Fruit fly (Drosophila melanogaster): Measurements from ENCODE around the gene CG42813.

CG42813 gene

DNA sequence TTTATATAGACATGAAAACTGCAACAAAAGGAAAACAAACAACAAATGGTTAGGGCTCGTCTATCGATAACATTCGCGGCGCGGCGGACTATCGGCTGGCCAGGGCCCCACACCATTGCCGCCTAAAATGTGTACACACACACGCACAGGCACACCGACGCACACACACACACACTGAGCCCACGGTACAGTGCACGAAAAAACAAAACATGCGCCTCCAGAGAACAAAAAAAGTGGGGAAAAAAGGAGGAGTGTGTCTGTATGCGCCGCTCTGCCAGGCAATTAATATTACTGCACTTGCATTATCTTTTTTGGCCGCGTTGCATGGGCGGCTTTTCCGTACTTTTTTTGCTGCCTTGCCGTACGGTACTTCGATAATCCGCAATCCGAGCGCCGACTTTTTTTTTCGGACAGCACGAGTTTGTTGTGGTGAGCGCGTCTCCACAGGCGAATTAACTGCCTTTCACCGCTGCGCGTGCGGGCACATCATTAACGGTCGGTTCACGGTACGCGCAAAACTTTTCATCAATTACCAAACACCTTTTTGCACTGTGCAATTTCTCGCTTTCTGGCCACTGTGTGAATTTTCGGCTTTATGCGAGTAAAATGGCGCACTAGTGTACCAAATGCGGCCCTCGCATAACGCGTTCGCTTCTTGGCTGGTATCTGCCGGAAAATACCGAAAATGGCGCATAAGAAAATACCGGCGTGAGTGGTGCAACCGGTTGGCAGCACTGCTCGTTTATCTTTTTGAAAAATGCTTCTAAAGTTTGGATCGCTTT is 35.3 kb upstream of the CG42813 start, which contains the start of gene woc (continued):
- peak; percentile 77 for TF ChIP-seq BEAF-32 (GFP tag; optimal IDR thresholded peaks at IDR 0.05)
- TF ChIP-seq CG6683 (GFP tag; optimal IDR thresholded peaks at IDR 0.05), result no peak
- no peak for TF ChIP-seq Sox100B (GFP tag; optimal IDR thresholded peaks at IDR 0.05)
- peak; percentile 91 for TF ChIP-seq pzg (GFP tag; optimal IDR thresholded peaks at IDR 0.05)
- TF ChIP-seq CG31224 (GFP tag; IDR thresholded peaks at IDR 0.05), result peak; percentile 43; the same call in 1 of the 2 replicates
- TF ChIP-seq BtbVII (GFP tag; optimal IDR thresholded peaks at IDR 0.05), result peak; percentile 36
- no peak for TF ChIP-seq CG10147 (GFP tag; optimal IDR thresholded peaks at IDR 0.05)
- peak; percentile 90 for TF ChIP-seq zf30C (GFP tag; optimal IDR thresholded peaks at IDR 0.05)
- no peak for TF ChIP-seq Oaz (GFP tag; IDR thresholded peaks at IDR 0.05)
- TF ChIP-seq CG1792 (GFP tag; optimal IDR thresholded peaks at IDR 0.05), result peak; percentile 5
- TF ChIP-seq CG15514 (GFP tag; optimal IDR thresholded peaks at IDR 0.05), result no peak
- TF ChIP-seq Xbp1 (GFP tag; optimal IDR thresholded peaks at IDR 0.05), result peak; percentile 48
- TF ChIP-seq Ets97D (GFP tag; optimal IDR thresholded peaks at IDR 0.05), result peak; percentile 76
- TF ChIP-seq cg (GFP tag; optimal IDR thresholded peaks at IDR 0.05), result peak; percentile 98
- no peak for TF ChIP-seq CG3838 (GFP tag; optimal IDR thresholded peaks at IDR 0.05)
- no peak for TF ChIP-seq dan (GFP tag; IDR thresholded peaks at IDR 0.05)
- TF ChIP-seq CkIIα-i1 (GFP tag; IDR thresholded peaks at IDR 0.05), result no peak
- TF ChIP-seq Sry-β (GFP tag; optimal IDR thresholded peaks at IDR 0.05), result no peak
- TF ChIP-seq jigr1 (GFP tag; IDR thresholded peaks at IDR 0.05), result no peak
- no peak for TF ChIP-seq CG1647 (GFP tag; optimal IDR thresholded peaks at IDR 0.05)
- TF ChIP-seq CG30431 (GFP tag; optimal IDR thresholded peaks at IDR 0.05), result peak; percentile 46
- TF ChIP-seq CG14667 (GFP tag; IDR thresholded peaks at IDR 0.05), result no peak
- TF ChIP-seq lab (GFP tag; optimal IDR thresholded peaks at IDR 0.05), result no peak
- no peak for TF ChIP-seq Tbp (GFP tag; optimal IDR thresholded peaks at IDR 0.05)
- TF ChIP-seq Drgx (GFP tag; IDR thresholded peaks at IDR 0.05), result peak; percentile 74
- peak; percentile 51; the same call in 2 of the 3 replicates for TF ChIP-seq zfh1 (GFP tag; IDR thresholded peaks at IDR 0.05)
- TF ChIP-seq chinmo (GFP tag; IDR thresholded peaks at IDR 0.05; ENCODE audit: partially characterized antibody), result peak; percentile 96
- no peak for TF ChIP-seq CG4854 (GFP tag; optimal IDR thresholded peaks at IDR 0.05)
- peak; percentile 78 for TF ChIP-seq CG2120 (GFP tag; optimal IDR thresholded peaks at IDR 0.05)
- TF ChIP-seq cwo (GFP tag; optimal IDR thresholded peaks at IDR 0.05), result peak; percentile 57
- peak; percentile 32 for TF ChIP-seq CG10654 (GFP tag; optimal IDR thresholded peaks at IDR 0.05)
- peak; percentile 8 for TF ChIP-seq CG3407 (GFP tag; optimal IDR thresholded peaks at IDR 0.05)
- TF ChIP-seq Chrac-16 (GFP tag; optimal IDR thresholded peaks at IDR 0.05), result peak; percentile 9
- no peak for TF ChIP-seq CG17802 (tag; optimal IDR thresholded peaks at IDR 0.05)
- TF ChIP-seq ems (GFP tag; optimal IDR thresholded peaks at IDR 0.05), result no peak
- no peak for TF ChIP-seq Atf3 (GFP tag; optimal IDR thresholded peaks at IDR 0.05)
- TF ChIP-seq CG9609 (GFP tag; optimal IDR thresholded peaks at IDR 0.05), result peak; percentile 43
- no peak for TF ChIP-seq Fer3 (tag; optimal IDR thresholded peaks at IDR 0.05)
- TF ChIP-seq insv (GFP tag; optimal IDR thresholded peaks at IDR 0.05), result peak in 1 of 2 experiments; percentile 23
- peak; percentile 78 for TF ChIP-seq Dll (GFP tag; IDR thresholded peaks at IDR 0.05; ENCODE audit: partially characterized antibody)
- no peak for TF ChIP-seq CG6654 (GFP tag; optimal IDR thresholded peaks at IDR 0.05)
- peak; percentile 52 for TF ChIP-seq vfl (GFP tag; optimal IDR thresholded peaks at IDR 0.05)
- TF ChIP-seq lola (GFP tag; optimal IDR thresholded peaks at IDR 0.05), result peak in 1 of 3 experiments; percentile 5
- TF ChIP-seq Eip74EF (GFP tag; optimal IDR thresholded peaks at IDR 0.05), result no peak
- TF ChIP-seq CG12104 (GFP tag; optimal IDR thresholded peaks at IDR 0.05), result peak; percentile 43
- peak; percentile 60 for TF ChIP-seq ind (GFP tag; optimal IDR thresholded peaks at IDR 0.05)
- TF ChIP-seq CG9727 (GFP tag; optimal IDR thresholded peaks at IDR 0.05), result peak; percentile 64
- TF ChIP-seq vnd (GFP tag; IDR thresholded peaks at IDR 0.05; ENCODE audit: partially characterized antibody), result peak; percentile 80
